Worm (Caenorhabditis elegans) whole organism, L3 larva: Measurements from ENCODE around the gene C45G9.2.
A peak's percentile ranks its signal among the peaks of the same experiment; 100 is the strongest.

Experiments
- ama-1 ChIP-seq: fragments of 150-350 bp; optimal IDR thresholded peaks from 2 replicates; lab custom pipeline; 2018
- ceh-16 ChIP-seq: sonication (generic microtip); optimal IDR thresholded peaks from 2 replicates; lab custom pipeline; 2017; ENCODE audit warnings: missing biosample characterization, missing genetic modification characterization
- ceh-28 ChIP-seq: fragments of 150-350 bp; optimal IDR thresholded peaks from 2 replicates; lab custom pipeline; 2014; ENCODE audit warnings: missing biosample characterization, missing genetic modification reagents, missing genetic modification characterization
- ceh-82 ChIP-seq: fragments of 150-350 bp; optimal IDR thresholded peaks from 2 replicates; lab custom pipeline; 2014; ENCODE audit warnings: missing biosample characterization, missing genetic modification characterization
- ceh-9 ChIP-seq: sonication (generic microtip); optimal IDR thresholded peaks from 2 replicates; lab custom pipeline; 2018; ENCODE audit warnings: missing biosample characterization, missing genetic modification characterization
- daf-12 ChIP-seq: fragments of 150-350 bp; optimal IDR thresholded peaks from 2 replicates; lab custom pipeline; 2014; ENCODE audit warnings: missing biosample characterization, missing genetic modification reagents, missing genetic modification characterization
- egl-27 ChIP-seq: sonication (generic microtip); optimal IDR thresholded peaks from 4 replicates; lab custom pipeline; 2017; ENCODE audit warnings: missing biosample characterization, missing genetic modification reagents, missing genetic modification characterization
- elt-1 ChIP-seq: fragments of 150-350 bp; optimal IDR thresholded peaks from 2 replicates; lab custom pipeline; 2014; ENCODE audit warnings: missing biosample characterization, missing genetic modification characterization
- elt-2 ChIP-seq: sonication (generic microtip); optimal IDR thresholded peaks from 2 replicates; lab custom pipeline; 2016; ENCODE audit warnings: missing genetic modification reagents, mild to moderate bottlenecking, missing genetic modification characterization, missing compliant biosample characterization
- elt-3 ChIP-seq, 3 experiments: fragments of 150-350 bp in 1 of 3; sonication (generic microtip) in 2 of 3; optimal IDR thresholded peaks; 2 replicates in 2 of 3; 4 replicates in 1 of 3; lab custom pipeline; 2014 to 2017; ENCODE audit warnings: missing biosample characterization in 3 of 3, missing genetic modification characterization in 3 of 3
- eor-1 ChIP-seq, 2 experiments: fragments of 150-350 bp; optimal IDR thresholded peaks; 2 replicates each; lab custom pipeline; 2014 to 2018; ENCODE audit warnings: missing biosample characterization in 2 of 2, missing genetic modification characterization in 2 of 2
- fkh-10 ChIP-seq: sonication (generic microtip); optimal IDR thresholded peaks from 2 replicates; lab custom pipeline; 2017; ENCODE audit warnings: missing biosample characterization, missing genetic modification reagents, missing genetic modification characterization
- fkh-2 ChIP-seq: fragments of 150-350 bp; optimal IDR thresholded peaks from 2 replicates; lab custom pipeline; 2014; ENCODE audit warnings: missing biosample characterization, missing genetic modification reagents, missing genetic modification characterization
- fos-1 ChIP-seq: fragments of 150-350 bp; optimal IDR thresholded peaks from 2 replicates; lab custom pipeline; 2014; ENCODE audit warnings: missing biosample characterization, missing genetic modification characterization
- jun-1 ChIP-seq: fragments of 150-350 bp; optimal IDR thresholded peaks from 2 replicates; lab custom pipeline; 2014; ENCODE audit warnings: missing biosample characterization, missing genetic modification reagents, missing genetic modification characterization
- lin-15B ChIP-seq: fragments of 150-350 bp; optimal IDR thresholded peaks from 2 replicates; lab custom pipeline; 2014; ENCODE audit warnings: missing biosample characterization, missing genetic modification characterization
- lin-39 ChIP-seq: fragments of 150-350 bp; optimal IDR thresholded peaks from 2 replicates; lab custom pipeline; 2018; ENCODE audit warnings: missing biosample characterization, missing genetic modification reagents, missing genetic modification characterization
- lsy-12 ChIP-seq: sonication (generic microtip); optimal IDR thresholded peaks from 2 replicates; lab custom pipeline; 2016; ENCODE audit warnings: mild to moderate bottlenecking, missing genetic modification characterization, missing compliant biosample characterization
- mml-1 ChIP-seq: fragments of 150-350 bp; sonication (generic microtip); optimal IDR thresholded peaks from 3 replicates; lab custom pipeline; 2014; ENCODE audit warnings: missing biosample characterization, missing genetic modification characterization
- nfya-1 ChIP-seq: sonication (generic microtip); optimal IDR thresholded peaks from 2 replicates; lab custom pipeline; 2017; ENCODE audit warnings: missing genetic modification characterization, mild to moderate bottlenecking, missing compliant biosample characterization, antibody characterized with exemption, moderate library complexity; ENCODE audit not compliant: insufficient read depth
- nhr-12 ChIP-seq: fragments of 150-350 bp; optimal IDR thresholded peaks from 2 replicates; lab custom pipeline; 2014; ENCODE audit warnings: missing biosample characterization, missing genetic modification characterization
- nhr-23 ChIP-seq: fragments of 150-350 bp; optimal IDR thresholded peaks from 2 replicates; lab custom pipeline; 2014; ENCODE audit warnings: missing biosample characterization, missing genetic modification reagents, missing genetic modification characterization
- nhr-237 ChIP-seq: fragments of 150-350 bp; optimal IDR thresholded peaks from 2 replicates; lab custom pipeline; 2014; ENCODE audit warnings: missing biosample characterization, missing genetic modification characterization
- nhr-25 ChIP-seq: sonication (generic microtip); optimal IDR thresholded peaks from 2 replicates; lab custom pipeline; 2017; ENCODE audit warnings: missing biosample characterization, missing genetic modification characterization
- nhr-67 ChIP-seq: fragments of 150-350 bp; optimal IDR thresholded peaks from 2 replicates; lab custom pipeline; 2014; ENCODE audit warnings: missing biosample characterization, missing genetic modification characterization
- nhr-76 ChIP-seq: fragments of 150-350 bp; sonication (generic microtip); optimal IDR thresholded peaks from 5 replicates; lab custom pipeline; 2014; ENCODE audit warnings: missing biosample characterization, missing genetic modification characterization
- nhr-77 ChIP-seq: fragments of 150-350 bp; optimal IDR thresholded peaks from 2 replicates; lab custom pipeline; 2014; ENCODE audit warnings: missing biosample characterization, missing genetic modification characterization
- pha-4 ChIP-seq: fragments of 150-350 bp; optimal IDR thresholded peaks from 2 replicates; lab custom pipeline; 2014; ENCODE audit warnings: missing biosample characterization, missing genetic modification reagents, missing genetic modification characterization
- pqm-1 ChIP-seq: fragments of 150-350 bp; optimal IDR thresholded peaks from 2 replicates; lab custom pipeline; 2017; ENCODE audit warnings: missing biosample characterization, missing genetic modification characterization, inconsistent platforms
- sea-2 ChIP-seq: fragments of 150-350 bp; sonication (generic microtip); optimal IDR thresholded peaks from 4 replicates; lab custom pipeline; 2014; ENCODE audit warnings: missing biosample characterization, missing genetic modification reagents, missing genetic modification characterization
- skn-1 ChIP-seq: fragments of 150-350 bp; optimal IDR thresholded peaks from 2 replicates; lab custom pipeline; 2014; ENCODE audit warnings: missing biosample characterization, missing genetic modification characterization
- unc-39 ChIP-seq: sonication (generic microtip); optimal IDR thresholded peaks from 4 replicates; lab custom pipeline; 2017; ENCODE audit warnings: missing biosample characterization, missing genetic modification characterization
- unc-62 ChIP-seq: fragments of 150-350 bp; sonication (generic microtip); optimal IDR thresholded peaks from 4 replicates; lab custom pipeline; 2014; ENCODE audit warnings: missing biosample characterization, missing genetic modification reagents, missing genetic modification characterization
- ztf-11 ChIP-seq: fragments of 150-350 bp; optimal IDR thresholded peaks from 2 replicates; lab custom pipeline; 2014; ENCODE audit warnings: missing biosample characterization, missing genetic modification characterization

The C45G9.2 gene

DNA sequence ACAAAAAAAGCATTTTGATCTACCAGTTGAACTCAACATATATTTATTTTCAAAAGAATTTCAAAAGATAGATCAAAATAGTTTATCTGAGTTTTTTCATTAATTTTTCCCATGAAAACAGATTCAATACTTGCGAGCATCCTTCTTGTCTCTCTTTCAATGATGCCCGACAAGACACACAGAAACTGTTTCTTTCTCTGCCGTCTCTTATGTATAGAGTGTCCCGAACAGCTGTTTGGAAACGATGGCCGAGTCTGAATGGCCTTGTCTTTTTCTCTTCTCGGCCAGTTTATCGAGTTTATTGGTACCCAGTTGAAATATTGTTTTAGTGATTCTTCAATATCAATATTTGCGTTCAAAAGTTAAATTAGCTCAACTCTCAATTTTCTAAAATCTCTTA lies 39.9 kb downstream of the C45G9.2 start (continued):
- TF ChIP-seq ztf-11 (tag; lab: Kevin White, UChicago) (no peak), nhr-23 (tag; lab: Kevin White, UChicago) (no peak), nfya-1 (tag; lab: Kevin White, UChicago) (peak; percentile 77), skn-1 (tag; lab: Kevin White, UChicago) (peak; percentile 25), pqm-1 (tag; lab: Kevin White, UChicago) (peak; percentile 40), lin-15B (tag; lab: Kevin White, UChicago) (peak; percentile 86), sea-2 (GFP tag; lab: Kevin White, UChicago) (no peak), lin-39 (tag; lab: Kevin White, UChicago) (no peak), unc-39 (no peak)

DNA sequence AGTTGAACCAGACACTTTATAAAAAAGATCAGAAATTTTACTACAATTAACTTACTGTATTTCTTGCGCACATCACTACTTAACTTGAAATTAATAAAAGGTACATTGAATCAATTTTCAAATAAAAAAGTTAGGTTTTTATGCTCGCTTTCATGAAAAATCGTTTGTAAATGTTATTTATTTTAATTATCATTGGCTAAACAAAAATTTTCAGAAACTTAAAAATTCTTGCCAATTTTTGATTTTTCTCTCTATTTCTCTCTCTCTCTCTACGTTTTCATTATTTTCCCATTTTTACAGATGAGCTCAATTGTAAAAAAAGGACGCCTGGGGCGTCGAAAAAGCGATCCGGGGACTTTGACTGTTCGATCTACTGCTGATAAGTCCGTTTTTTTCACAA lies 40.5 kb downstream of the C45G9.2 start, which contains the start of gene sax-2:
sax-2 (plus strand) TSS at position 301 of the 400 bp plus-strand sequence.
- TF ChIP-seq ceh-28 (tag; lab: Kevin White, UChicago) (no peak), elt-3 (tag; optimal IDR thresholded peaks at IDR 0.05; lab: Kevin White, UChicago) (no peak), pqm-1 (tag; lab: Kevin White, UChicago) (no peak), lsy-12 (tag; lab: Kevin White, UChicago) (no peak), nhr-237 (no peak), ceh-16 (tag; lab: Kevin White, UChicago) (no peak), jun-1 (tag; lab: Kevin White, UChicago) (no peak), daf-12 (tag; lab: Kevin White, UChicago) (no peak), nhr-25 (tag; lab: Kevin White, UChicago) (no peak)

DNA sequence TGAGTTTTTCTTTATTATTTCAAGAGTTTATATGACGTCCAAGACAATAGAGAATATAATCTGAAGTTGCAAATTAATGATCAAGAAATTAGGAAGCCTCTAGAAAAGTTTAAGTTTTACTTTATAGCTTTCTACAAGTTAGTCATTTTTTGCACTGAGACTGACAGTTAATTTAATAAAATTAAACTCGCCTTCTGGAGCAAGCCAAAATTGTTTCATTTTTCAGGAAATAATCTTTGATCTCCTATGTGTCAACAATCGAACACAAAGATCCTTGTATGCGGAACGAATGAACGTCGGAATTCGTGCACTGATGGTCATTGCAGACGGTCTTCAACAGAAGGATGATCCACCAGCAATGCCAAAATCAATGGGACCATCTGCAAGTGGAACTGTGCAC lies 43.5 kb downstream of the C45G9.2 start:
- no peak for TF ChIP-seq ama-1 (lab: Kevin White, UChicago)
- no peak for TF ChIP-seq nhr-237
- TF ChIP-seq nhr-25 (tag; lab: Kevin White, UChicago), result no peak
- no peak for TF ChIP-seq egl-27 (tag; lab: Kevin White, UChicago)
- no peak for TF ChIP-seq ceh-82
- no peak for TF ChIP-seq fkh-2
- no peak for TF ChIP-seq mml-1 (tag; lab: Kevin White, UChicago)
- TF ChIP-seq fkh-10 (GFP tag; lab: Kevin White, UChicago), result no peak
- TF ChIP-seq sea-2 (GFP tag; lab: Kevin White, UChicago), result no peak
- TF ChIP-seq ceh-9, result no peak
- TF ChIP-seq eor-1 (tag; optimal IDR thresholded peaks at IDR 0.05; lab: Kevin White, UChicago), result no peak
- no peak for TF ChIP-seq elt-1
- no peak for TF ChIP-seq nhr-12
- no peak for TF ChIP-seq daf-12 (tag; lab: Kevin White, UChicago)
- TF ChIP-seq pha-4 (tag; lab: Kevin White, UChicago), result no peak
- no peak for TF ChIP-seq fos-1 (tag; lab: Kevin White, UChicago)
- no peak for TF ChIP-seq nhr-67 (tag; lab: Kevin White, UChicago)
- no peak for TF ChIP-seq nhr-76 (tag; lab: Kevin White, UChicago)

DNA sequence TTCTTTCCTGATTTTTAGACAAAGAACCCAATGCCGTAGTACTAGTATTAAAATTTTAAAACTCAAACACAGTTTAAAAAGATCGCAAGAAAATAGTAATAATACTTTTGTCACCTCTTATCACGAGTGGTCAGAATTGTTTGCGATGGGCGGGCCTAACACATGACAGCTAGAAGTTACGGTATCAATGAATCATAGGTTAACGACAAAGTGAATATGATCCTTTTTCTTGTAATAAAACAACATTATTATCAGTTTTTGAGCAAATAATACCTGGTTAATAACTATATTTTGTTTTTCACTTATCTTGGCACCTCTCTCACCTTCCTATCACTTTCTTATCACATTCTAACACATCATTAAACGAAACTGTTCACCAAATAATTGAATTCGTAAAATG lies 44.1 kb downstream of the C45G9.2 start:
- no peak for TF ChIP-seq daf-12 (tag; lab: Kevin White, UChicago)
- TF ChIP-seq elt-2, result peak; percentile 65
- peak; percentile 55 for TF ChIP-seq pqm-1 (tag; lab: Kevin White, UChicago)
- TF ChIP-seq, all 47 proteins: peak for 2

DNA sequence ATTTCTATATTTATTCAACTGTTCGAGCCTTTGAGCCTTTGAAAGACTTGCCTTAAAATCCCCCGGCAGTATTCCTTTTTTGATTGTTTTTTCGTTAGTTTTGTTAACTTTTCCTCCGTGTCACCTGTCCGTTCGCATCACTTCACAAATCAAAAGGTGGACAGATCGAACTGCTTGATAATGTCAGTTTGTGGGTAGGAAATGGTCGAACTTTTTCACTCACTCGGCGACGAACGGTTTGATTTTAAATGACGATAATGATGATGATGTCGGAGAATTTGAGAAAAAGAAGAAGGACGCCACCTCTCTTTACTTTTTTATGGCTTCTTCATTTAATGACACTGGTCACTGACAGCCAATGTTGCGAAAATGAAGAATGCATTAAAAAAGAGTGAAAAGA lies 50.2 kb downstream of the C45G9.2 start:
- peak; percentile 40 for TF ChIP-seq unc-62 (GFP tag; lab: Kevin White, UChicago)
- no peak for TF ChIP-seq nhr-77
- TF ChIP-seq nhr-12, result no peak
- TF ChIP-seq nhr-25 (tag; lab: Kevin White, UChicago), result peak; percentile 39
- TF ChIP-seq elt-1, result peak; percentile 63
- no peak for TF ChIP-seq lin-15B (tag; lab: Kevin White, UChicago)
- no peak for TF ChIP-seq eor-1 (tag; optimal IDR thresholded peaks at IDR 0.05; lab: Kevin White, UChicago)
